Fruit fly (Drosophila melanogaster) whole organism, embryonic: ENCODE results near the gene Agpat4.

ENCODE experiments used
- CG10147 ChIP-seq: fragments of 200-800 bp; sonication (Bioruptor generic); optimal IDR thresholded peaks from 2 replicates; lab custom pipeline; 2019; ENCODE audit warnings: missing biosample characterization, mild to moderate bottlenecking, missing genetic modification characterization, moderate library complexity
- CG10267 ChIP-seq: fragments of 200-800 bp; sonication (Bioruptor generic); optimal IDR thresholded peaks from 2 replicates; lab custom pipeline; 2018; ENCODE audit warnings: missing biosample characterization, mild to moderate bottlenecking, missing genetic modification characterization, moderate library complexity
- CG11398 ChIP-seq: fragments of 200-800 bp; sonication (Bioruptor generic); optimal IDR thresholded peaks from 2 replicates; lab custom pipeline; 2016; ENCODE audit warnings: missing biosample characterization, missing genetic modification characterization
- CG12391 ChIP-seq: fragments of 200-800 bp; sonication (Bioruptor generic); optimal IDR thresholded peaks from 3 replicates; lab custom pipeline; 2018; ENCODE audit warnings: missing biosample characterization, mild to moderate bottlenecking, missing genetic modification characterization, moderate library complexity
- CG15073 ChIP-seq: fragments of 200-800 bp; sonication (Bioruptor generic); optimal IDR thresholded peaks from 2 replicates; lab custom pipeline; 2016; ENCODE audit warnings: missing biosample characterization, missing genetic modification characterization
- CG15479 ChIP-seq: fragments of 200-800 bp; sonication (Bioruptor generic); optimal IDR thresholded peaks from 3 replicates; lab custom pipeline; 2019; ENCODE audit warnings: missing biosample characterization, mild to moderate bottlenecking, missing genetic modification characterization, moderate library complexity
- CG15696 ChIP-seq: fragments of 200-800 bp; sonication (Bioruptor generic); optimal IDR thresholded peaks from 2 replicates; lab custom pipeline; 2019; ENCODE audit warnings: missing biosample characterization, mild to moderate bottlenecking, missing genetic modification characterization, moderate library complexity
- CG17385 ChIP-seq: fragments of 200-800 bp; sonication (Bioruptor generic); optimal IDR thresholded peaks from 3 replicates; lab custom pipeline; 2018; ENCODE audit warnings: missing biosample characterization, mild to moderate bottlenecking, missing genetic modification characterization
- CG17829 ChIP-seq: fragments of 200-800 bp; optimal IDR thresholded peaks from 2 replicates; lab custom pipeline; 2019; ENCODE audit warnings: missing biosample characterization, mild to moderate bottlenecking, missing genetic modification characterization, moderate library complexity
- CG2116 ChIP-seq: fragments of 200-800 bp; sonication (Bioruptor generic); optimal IDR thresholded peaks from 3 replicates; lab custom pipeline; 2018; ENCODE audit warnings: missing biosample characterization, mild to moderate bottlenecking, missing genetic modification characterization
- CG2129 ChIP-seq: fragments of 200-800 bp; sonication (Bioruptor generic); IDR thresholded peaks from 2 replicates; pipeline ENCODE4 v1.3.6; 2022; ENCODE audit warnings: missing biosample characterization, missing genetic modification characterization; ENCODE audit not compliant: partially characterized antibody
- CG2712 ChIP-seq: fragments of 200-800 bp; optimal IDR thresholded peaks from 3 replicates; lab custom pipeline; 2019; ENCODE audit warnings: missing biosample characterization, mild to moderate bottlenecking, missing genetic modification characterization, moderate library complexity
- CG30403 ChIP-seq: fragments of 200-800 bp; sonication (Bioruptor generic); optimal IDR thresholded peaks from 3 replicates; lab custom pipeline; 2016; ENCODE audit warnings: missing biosample characterization, missing genetic modification characterization
- CG34224 ChIP-seq: fragments of 200-800 bp; sonication (Bioruptor generic); IDR thresholded peaks from 3 replicates; pipeline ENCODE4 v1.3.6; 2022; ENCODE audit warnings: missing biosample characterization, missing genetic modification characterization; ENCODE audit not compliant: partially characterized antibody
- CG34422 ChIP-seq: fragments of 200-800 bp; sonication (Bioruptor generic); IDR thresholded peaks from 3 replicates; pipeline ENCODE4 v1.3.6; 2022; ENCODE audit warnings: missing biosample characterization, missing genetic modification characterization
- CG7786 ChIP-seq: fragments of 200-800 bp; sonication (Bioruptor generic); optimal IDR thresholded peaks from 2 replicates; lab custom pipeline; 2016; ENCODE audit warnings: missing biosample characterization, missing genetic modification characterization
- CG9797 ChIP-seq: fragments of 200-800 bp; sonication (Bioruptor generic); optimal IDR thresholded peaks from 3 replicates; lab custom pipeline; 2018; ENCODE audit warnings: missing biosample characterization, mild to moderate bottlenecking, missing genetic modification characterization
- CHES-1-like ChIP-seq: fragments of 200-800 bp; sonication (Bioruptor generic); optimal IDR thresholded peaks from 2 replicates; lab custom pipeline; 2016; ENCODE audit warnings: missing biosample characterization, missing genetic modification characterization
- CoRest ChIP-seq: fragments of 200-800 bp; sonication (Bioruptor generic); optimal IDR thresholded peaks from 3 replicates; lab custom pipeline; 2018; ENCODE audit warnings: missing biosample characterization, mild to moderate bottlenecking, missing genetic modification characterization, moderate library complexity
- Dp ChIP-seq: fragments of 200-800 bp; sonication (Bioruptor generic); optimal IDR thresholded peaks from 2 replicates; lab custom pipeline; 2018; ENCODE audit warnings: missing biosample characterization, mild to moderate bottlenecking, missing genetic modification characterization, moderate library complexity
- Hmx ChIP-seq: fragments of 200-800 bp; sonication (Bioruptor generic); optimal IDR thresholded peaks from 2 replicates; lab custom pipeline; 2016; ENCODE audit warnings: missing biosample characterization, missing genetic modification characterization
- MBD-R2 ChIP-seq: fragments of 200-800 bp; sonication (Bioruptor generic); IDR thresholded peaks from 2 replicates; pipeline ENCODE4 v1.3.6; 2022; ENCODE audit warnings: missing biosample characterization, missing genetic modification characterization
- MESR4 ChIP-seq: fragments of 200-800 bp; sonication (Bioruptor generic); optimal IDR thresholded peaks from 2 replicates; lab custom pipeline; 2018; ENCODE audit warnings: missing biosample characterization, mild to moderate bottlenecking, missing genetic modification characterization, moderate library complexity
- Max ChIP-seq: fragments of 200-800 bp; sonication (Bioruptor generic); optimal IDR thresholded peaks from 2 replicates; lab custom pipeline; 2016; ENCODE audit warnings: missing biosample characterization, mild to moderate bottlenecking, missing genetic modification characterization
- Med ChIP-seq: fragments of 200-800 bp; sonication (Bioruptor generic); peaks from one replicate; lab custom pipeline; 2016; ENCODE audit warnings: missing biosample characterization, missing genetic modification characterization, mild to moderate bottlenecking, inconsistent platforms, moderate library complexity
- Scr ChIP-seq: fragments of 200-800 bp; sonication (Bioruptor generic); IDR thresholded peaks from 2 replicates; pipeline ENCODE4 v1.3.6; 2022; ENCODE audit warnings: missing biosample characterization, missing genetic modification characterization; ENCODE audit not compliant: partially characterized antibody
- Sin3A ChIP-seq: fragments of >200 bp; optimal IDR thresholded peaks from 2 replicates; lab custom pipeline; 2018
- Spps ChIP-seq: fragments of 200-800 bp; sonication (Bioruptor generic); optimal IDR thresholded peaks from 2 replicates; lab custom pipeline; 2018; ENCODE audit warnings: missing biosample characterization, mild to moderate bottlenecking, missing genetic modification characterization
- Sry-β ChIP-seq: fragments of 200-800 bp; sonication (Bioruptor generic); optimal IDR thresholded peaks from 2 replicates; lab custom pipeline; 2018; ENCODE audit warnings: missing biosample characterization, mild to moderate bottlenecking, missing genetic modification characterization, moderate library complexity
- Stat92E ChIP-seq, 3 experiments: fragments of >200 bp in 2 of 3; fragments of 200-800 bp in 1 of 3; sonication (Bioruptor generic) in 1 of 3; optimal IDR thresholded peaks; 2 replicates each; lab custom pipeline; 2017 to 2019; ENCODE audit warnings: missing biosample characterization in 3 of 3, missing genetic modification characterization in 3 of 3, mild to moderate bottlenecking in 1 of 3, moderate library complexity in 1 of 3
- Tbp ChIP-seq: fragments of >200 bp; optimal IDR thresholded peaks from 2 replicates; lab custom pipeline; 2018; ENCODE audit warnings: missing biosample characterization, missing genetic modification characterization
- YL-1 ChIP-seq: fragments of 200-800 bp; sonication (Bioruptor generic); optimal IDR thresholded peaks from 3 replicates; lab custom pipeline; 2017; ENCODE audit warnings: missing biosample characterization, mild to moderate bottlenecking, missing genetic modification characterization
- crp ChIP-seq, 2 experiments: fragments of 200-800 bp; sonication (Bioruptor generic); optimal IDR thresholded peaks; 2 replicates in 1 of 2; 3 replicates in 1 of 2; lab custom pipeline; 2017; ENCODE audit warnings: missing biosample characterization in 2 of 2, missing genetic modification characterization in 2 of 2, mild to moderate bottlenecking in 1 of 2, moderate library complexity in 1 of 2
- dm ChIP-seq: fragments of 200-800 bp; sonication (Bioruptor generic); optimal IDR thresholded peaks from 3 replicates; lab custom pipeline; 2016; ENCODE audit warnings: missing biosample characterization, missing genetic modification characterization
- dmrt11E ChIP-seq: fragments of 200-800 bp; sonication (Bioruptor generic); optimal IDR thresholded peaks from 3 replicates; lab custom pipeline; 2018; ENCODE audit warnings: missing biosample characterization, mild to moderate bottlenecking, missing genetic modification characterization, moderate library complexity
- eve ChIP-seq, 2 experiments: fragments of >200 bp; optimal IDR thresholded peaks; 2 replicates each; lab custom pipeline; 2017; ENCODE audit warnings: missing biosample characterization in 2 of 2, missing genetic modification characterization in 2 of 2
- gcm ChIP-seq: fragments of 200-800 bp; sonication (Bioruptor generic); optimal IDR thresholded peaks from 2 replicates; lab custom pipeline; 2019; ENCODE audit warnings: missing biosample characterization, mild to moderate bottlenecking, missing genetic modification characterization, moderate library complexity
- gfzf ChIP-seq: fragments of 200-800 bp; sonication (Bioruptor generic); optimal IDR thresholded peaks from 2 replicates; lab custom pipeline; 2016; ENCODE audit warnings: missing biosample characterization, mild to moderate bottlenecking, missing genetic modification characterization, moderate library complexity
- grau ChIP-seq: fragments of 200-800 bp; optimal IDR thresholded peaks from 3 replicates; lab custom pipeline; 2019; ENCODE audit warnings: missing biosample characterization, mild to moderate bottlenecking, missing genetic modification characterization, moderate library complexity
- kni ChIP-seq: fragments of 200-800 bp; sonication (Bioruptor generic); optimal IDR thresholded peaks from 3 replicates; lab custom pipeline; 2017; ENCODE audit warnings: mild to moderate bottlenecking, missing biosample characterization, missing genetic modification reagents, missing genetic modification characterization
- nerfin-1 ChIP-seq: fragments of 200-800 bp; sonication (Bioruptor generic); optimal IDR thresholded peaks from 3 replicates; lab custom pipeline; 2019; ENCODE audit warnings: missing biosample characterization, mild to moderate bottlenecking, missing genetic modification characterization, moderate library complexity
- nmo ChIP-seq: fragments of 200-800 bp; sonication (Bioruptor generic); optimal IDR thresholded peaks from 2 replicates; lab custom pipeline; 2018; ENCODE audit warnings: missing biosample characterization, mild to moderate bottlenecking, missing genetic modification characterization, moderate library complexity
- phol ChIP-seq: fragments of 200-800 bp; sonication (Bioruptor generic); optimal IDR thresholded peaks from 3 replicates; lab custom pipeline; 2018; ENCODE audit warnings: missing biosample characterization, mild to moderate bottlenecking, missing genetic modification characterization, moderate library complexity
- pzg ChIP-seq: fragments of 200-800 bp; sonication (Bioruptor generic); optimal IDR thresholded peaks from 3 replicates; lab custom pipeline; 2018; ENCODE audit warnings: missing biosample characterization, mild to moderate bottlenecking, missing genetic modification characterization, moderate library complexity
- slbo ChIP-seq: fragments of 200-800 bp; sonication (Bioruptor generic); IDR thresholded peaks from 2 replicates; pipeline ENCODE4 v1.3.6; 2022; ENCODE audit warnings: missing biosample characterization, missing genetic modification characterization
- ssp ChIP-seq: fragments of 200-800 bp; sonication (Bioruptor generic); IDR thresholded peaks from 2 replicates; pipeline ENCODE4 v1.3.6; 2022; ENCODE audit warnings: missing biosample characterization, missing genetic modification characterization
- stwl ChIP-seq: fragments of 200-800 bp; sonication (Bioruptor generic); optimal IDR thresholded peaks from 3 replicates; lab custom pipeline; 2018; ENCODE audit warnings: missing biosample characterization, mild to moderate bottlenecking, missing genetic modification characterization, moderate library complexity
- trem ChIP-seq: fragments of 200-800 bp; optimal IDR thresholded peaks from 3 replicates; lab custom pipeline; 2019; ENCODE audit warnings: missing biosample characterization, mild to moderate bottlenecking, missing genetic modification characterization, moderate library complexity

Agpat4 gene

dm6 chr3L:16419059-16419773, 37.8 kb upstream of the Agpat4 start, which contains the start of the genes TyrRS and CG33158:
Gene TyrRS (minus strand): TSS chr3L:16419302.
Gene CG33158 (plus strand): TSS chr3L:16419597.
- TF ChIP-seq Med (GFP tag; lab: Kevin White, UChicago) (peak; percentile 78), nmo (GFP tag; lab: Kevin White, UChicago) (peak; percentile 61), kni (peak; percentile 84), dm (GFP tag; lab: Kevin White, UChicago) (peak; percentile 39), crp (GFP tag; optimal IDR thresholded peaks at IDR 0.05; lab: Kevin White, UChicago) (peak; percentile 84 to 97), CG11398 (GFP tag; lab: Kevin White, UChicago) (peak; percentile 14), CG15696 (tag; lab: Kevin White, UChicago) (peak; percentile 21), CG9797 (GFP tag; lab: Kevin White, UChicago) (peak; percentile 50), CHES-1-like (GFP tag; lab: Kevin White, UChicago) (peak; percentile 24), CG15479 (GFP tag; lab: Kevin White, UChicago) (peak; percentile 74), Scr (GFP tag; lab: Robert Waterston, UW) (0 out of 2 replicates have a peak, but pooled peaks have one; percentile 25), Max (peak; percentile 38), gcm (GFP tag; lab: Kevin White, UChicago) (peak; percentile 66), Stat92E (GFP tag; optimal IDR thresholded peaks at IDR 0.05; lab: Kevin White, UChicago) (peak in 1 of 3 experiments; percentile 5), CG10147 (GFP tag; lab: Kevin White, UChicago) (no peak), CoRest (tag; lab: Kevin White, UChicago) (peak; percentile 33), CG7786 (GFP tag; lab: Kevin White, UChicago) (no peak), CG2116 (peak; percentile 73), stwl (tag; lab: Kevin White, UChicago) (peak; percentile 15), Tbp (GFP tag; lab: Kevin White, UChicago) (peak; percentile 77), phol (tag; lab: Kevin White, UChicago) (peak; percentile 11), slbo (GFP tag; lab: Robert Waterston, UW) (peak; percentile 17; the same call in 1 of the 2 replicates), CG17385 (GFP tag; lab: Kevin White, UChicago) (peak; percentile 96), YL-1 (GFP tag; lab: Kevin White, UChicago) (peak; percentile 49), CG2712 (tag; lab: Kevin White, UChicago) (peak; percentile 15), nerfin-1 (peak; percentile 29), ssp (no peak), MESR4 (GFP tag; lab: Kevin White, UChicago) (peak; percentile 55), Spps (tag; lab: Kevin White, UChicago) (no peak), CG10267 (tag; lab: Kevin White, UChicago) (peak; percentile 28), pzg (peak; percentile 51), Dp (GFP tag; lab: Kevin White, UChicago) (peak; percentile 60), CG34224 (GFP tag; lab: Robert Waterston, UW) (0 out of 3 replicates have a peak, but pooled peaks have one; percentile 16), CG34422 (GFP tag; lab: Robert Waterston, UW) (peak; percentile 62; the same call in 1 of the 3 replicates), Sry-β (peak; percentile 93), eve (GFP tag; optimal IDR thresholded peaks at IDR 0.05; lab: Kevin White, UChicago) (no peak), CG15073 (no peak), CG30403 (GFP tag; lab: Kevin White, UChicago) (peak; percentile 18), CG12391 (tag; lab: Kevin White, UChicago) (peak; percentile 23), dmrt11E (tag; lab: Kevin White, UChicago) (peak; percentile 22), Hmx (GFP tag; lab: Kevin White, UChicago) (no peak), MBD-R2 (peak; percentile 76), gfzf (peak; percentile 77), grau (tag; lab: Kevin White, UChicago) (no peak), Sin3A (peak; percentile 38), CG17829 (tag; lab: Kevin White, UChicago) (peak; percentile 2), trem (tag; lab: Kevin White, UChicago) (peak; percentile 84), CG2129 (no peak)
